Fruit fly (Drosophila melanogaster): Measurements from ENCODE around the gene Pus10.

The Pus10 gene

dm6 chr2L:166115-167069 lies 11.3 kb upstream of the Pus10 start (continued):
- no peak for TF ChIP-seq Dfd (GFP tag; optimal IDR thresholded peaks at IDR 0.05)
- TF ChIP-seq dysf (GFP tag; IDR thresholded peaks at IDR 0.05), result no peak
- peak; percentile 55 for TF ChIP-seq CG12744 (GFP tag; optimal IDR thresholded peaks at IDR 0.05)
- no peak for TF ChIP-seq cato (GFP tag; optimal IDR thresholded peaks at IDR 0.05; ENCODE audit: borderline replicate concordance)
- peak; percentile 36 for TF ChIP-seq CG4424 (GFP tag; optimal IDR thresholded peaks at IDR 0.05)
- no peak for TF ChIP-seq sim (GFP tag; IDR thresholded peaks at IDR 0.05)
- TF ChIP-seq bsh (GFP tag; optimal IDR thresholded peaks at IDR 0.05), result peak; percentile 43 to 100
- peak; percentile 37 for TF ChIP-seq CG10654 (GFP tag; optimal IDR thresholded peaks at IDR 0.05)
- no peak for TF ChIP-seq gfzf (GFP tag; optimal IDR thresholded peaks at IDR 0.05)
- TF ChIP-seq wek (GFP tag; optimal IDR thresholded peaks at IDR 0.05), result peak; percentile 67
- TF ChIP-seq unc-4 (GFP tag; IDR thresholded peaks at IDR 0.05; ENCODE audit: partially characterized antibody), result no peak
- TF ChIP-seq Atf3 (GFP tag; optimal IDR thresholded peaks at IDR 0.05), result peak; percentile 27
- peak; percentile 69 for TF ChIP-seq CG11398 (GFP tag; optimal IDR thresholded peaks at IDR 0.05)
- peak; percentile 29 for TF ChIP-seq CG1602 (GFP tag; optimal IDR thresholded peaks at IDR 0.05)
- no peak for TF ChIP-seq inv (GFP tag; IDR thresholded peaks at IDR 0.05; ENCODE audit: partially characterized antibody)
- no peak for TF ChIP-seq CG42726 (GFP tag; IDR thresholded peaks at IDR 0.05; ENCODE audit: partially characterized antibody)
- TF ChIP-seq ash1 (GFP tag; optimal IDR thresholded peaks at IDR 0.05), result peak; percentile 91
- TF ChIP-seq CG32772 (GFP tag; IDR thresholded peaks at IDR 0.05), result no peak
- peak; percentile 96 for TF ChIP-seq B-H2 (GFP tag; optimal IDR thresholded peaks at IDR 0.05)
- peak; percentile 64 for TF ChIP-seq CG8924 (tag; optimal IDR thresholded peaks at IDR 0.05)
- peak; percentile 6 for TF ChIP-seq az2 (GFP tag; optimal IDR thresholded peaks at IDR 0.05)
- TF ChIP-seq CG11696 (GFP tag; IDR thresholded peaks at IDR 0.05), result no peak
- TF ChIP-seq croc (GFP tag; conservative IDR thresholded peaks at IDR 0.05), result peak; percentile 25; the same call in 1 of the 3 replicates
- peak; percentile 54 for TF ChIP-seq CG18262 (tag; optimal IDR thresholded peaks at IDR 0.05)
- TF ChIP-seq repo (GFP tag; optimal IDR thresholded peaks at IDR 0.05), result peak; percentile 65
- TF ChIP-seq CG9609 (GFP tag; optimal IDR thresholded peaks at IDR 0.05), result no peak
- no peak for TF ChIP-seq CG14441 (GFP tag; IDR thresholded peaks at IDR 0.05)
- TF ChIP-seq CG13424 (tag; optimal IDR thresholded peaks at IDR 0.05), result peak; percentile 62
- peak; percentile 61 for TF ChIP-seq CG12391 (tag; optimal IDR thresholded peaks at IDR 0.05)
- TF ChIP-seq D19A (tag; optimal IDR thresholded peaks at IDR 0.05), result peak; percentile 37
- peak; percentile 72 for TF ChIP-seq gro (GFP tag; optimal IDR thresholded peaks at IDR 0.05)
- peak; percentile 61 for TF ChIP-seq CG7745 (tag; optimal IDR thresholded peaks at IDR 0.05)
- TF ChIP-seq Oli (tag; optimal IDR thresholded peaks at IDR 0.05), result peak; percentile 3
- no peak for TF ChIP-seq CG30020 (tag; optimal IDR thresholded peaks at IDR 0.05)
- no peak for TF ChIP-seq CG43689 (GFP tag; IDR thresholded peaks at IDR 0.05)
- TF ChIP-seq sens (GFP tag), result peak; percentile 85
- peak; percentile 47 for TF ChIP-seq Myb (GFP tag; optimal IDR thresholded peaks at IDR 0.05)
- TF ChIP-seq slbo (GFP tag; IDR thresholded peaks at IDR 0.05), result no peak
- TF ChIP-seq nerfin-1 (tag; optimal IDR thresholded peaks at IDR 0.05), result peak; percentile 73
- peak; percentile 54 for TF ChIP-seq lilli (GFP tag; optimal IDR thresholded peaks at IDR 0.05)
- TF ChIP-seq CG8765 (GFP tag; IDR thresholded peaks at IDR 0.05), result no peak
- peak; percentile 80 for TF ChIP-seq CG7556 (GFP tag; optimal IDR thresholded peaks at IDR 0.05)
- TF ChIP-seq fd64A (GFP tag; optimal IDR thresholded peaks at IDR 0.05), result peak; percentile 65
- TF ChIP-seq lab (GFP tag; optimal IDR thresholded peaks at IDR 0.05), result peak; percentile 95
- TF ChIP-seq emc (GFP tag; optimal IDR thresholded peaks at IDR 0.05), result no peak
- no peak for TF ChIP-seq CG7372 (GFP tag; IDR thresholded peaks at IDR 0.05)
- TF ChIP-seq GATAe (GFP tag; conservative IDR thresholded peaks at IDR 0.05), result no peak
- no peak for TF ChIP-seq row (GFP tag; IDR thresholded peaks at IDR 0.05)
- TF ChIP-seq CG7271 (tag; optimal IDR thresholded peaks at IDR 0.05), result peak; percentile 43

Data from whole organism, embryonic.